Worm (Caenorhabditis elegans) whole organism, mixed stage, embryonic: ENCODE measurements around the gene algn-2.

Experiments
- nhr-12 ChIP-seq: fragments of 150-350 bp; optimal IDR thresholded peaks from 2 replicates; lab custom pipeline; 2014; ENCODE audit warnings: missing biosample characterization, missing genetic modification characterization
- snpc-4 ChIP-seq: fragments of 150-350 bp; optimal IDR thresholded peaks from 2 replicates; lab custom pipeline; 2014; ENCODE audit warnings: missing biosample characterization, missing genetic modification characterization

DNA sequence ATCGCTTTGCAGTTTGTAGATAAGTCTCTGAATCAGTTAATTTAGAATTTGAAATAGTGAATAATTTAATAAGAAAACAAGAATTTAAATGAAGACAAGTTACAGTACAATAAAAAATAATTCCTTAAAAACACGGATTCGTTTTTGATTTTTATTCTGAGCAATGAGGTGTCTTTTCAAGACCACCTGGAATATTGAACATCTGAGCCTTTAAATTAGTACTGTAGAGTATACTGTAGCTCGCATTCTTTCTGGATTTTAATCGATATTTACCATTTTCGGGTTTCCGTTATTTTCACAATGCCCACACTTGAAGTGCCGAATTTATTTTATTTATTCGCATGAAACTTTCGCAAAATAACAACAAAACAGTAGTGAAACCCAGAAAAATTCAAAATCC is 48.8 kb downstream of the algn-2 start, which contains the start of gene F07F6.7:
- no peak for TF ChIP-seq nhr-12 (tag; lab: Kevin White, UChicago)
- no peak for TF ChIP-seq snpc-4 (tag; lab: Kevin White, UChicago)
